Worm (Caenorhabditis elegans) whole organism, late embryonic: ENCODE data around the gene T19B10.2.

Experiments used
- K02D7.2 ChIP-seq: sonication (generic microtip); optimal IDR thresholded peaks from 2 replicates; lab custom pipeline; 2017; ENCODE audit warnings: mild to moderate bottlenecking, missing genetic modification characterization, missing compliant biosample characterization
- K09A11.1 ChIP-seq: sonication (generic microtip); optimal IDR thresholded peaks from 2 replicates; lab custom pipeline; 2017; ENCODE audit warnings: antibody characterized with exemption, mild to moderate bottlenecking, missing genetic modification characterization, missing compliant biosample characterization; ENCODE audit not compliant: insufficient read depth
- Y22D7AL.16 ChIP-seq: sonication (generic microtip); optimal IDR thresholded peaks from 2 replicates; lab custom pipeline; 2016; ENCODE audit warnings: missing genetic modification characterization, missing compliant biosample characterization
- ceh-14 ChIP-seq: sonication (generic microtip); optimal IDR thresholded peaks from 2 replicates; lab custom pipeline; 2016; ENCODE audit warnings: missing genotype, missing genetic modification characterization, missing compliant biosample characterization
- ceh-18 ChIP-seq: sonication (generic microtip); optimal IDR thresholded peaks from 2 replicates; lab custom pipeline; 2016; ENCODE audit warnings: missing genetic modification characterization, missing compliant biosample characterization
- ceh-2 ChIP-seq: sonication (generic microtip); optimal IDR thresholded peaks from 2 replicates; lab custom pipeline; 2016; ENCODE audit warnings: missing genotype, missing genetic modification characterization, missing compliant biosample characterization
- ceh-24 ChIP-seq: sonication (generic microtip); optimal IDR thresholded peaks from 2 replicates; lab custom pipeline; 2016; ENCODE audit warnings: mild to moderate bottlenecking, missing genetic modification characterization, missing compliant biosample characterization
- ceh-31 ChIP-seq: sonication (generic microtip); optimal IDR thresholded peaks from 2 replicates; lab custom pipeline; 2016; ENCODE audit warnings: missing genetic modification characterization, missing compliant biosample characterization
- ceh-45 ChIP-seq: fragments of 200-800 bp; sonication (Bioruptor generic); IDR thresholded peaks from 2 replicates; pipeline ENCODE4 v1.3.6; 2022; ENCODE audit warnings: missing genetic modification reagents, missing genetic modification characterization, missing compliant biosample characterization
- ceh-9 ChIP-seq: sonication (generic microtip); optimal IDR thresholded peaks from 2 replicates; lab custom pipeline; 2016; ENCODE audit warnings: mild to moderate bottlenecking, missing genetic modification characterization, inconsistent platforms, missing compliant biosample characterization
- elt-2 ChIP-seq: sonication (generic microtip); optimal IDR thresholded peaks from 2 replicates; lab custom pipeline; 2016; ENCODE audit warnings: missing genetic modification reagents, missing genetic modification characterization, missing compliant biosample characterization
- eyg-1 ChIP-seq: sonication (generic microtip); optimal IDR thresholded peaks from 2 replicates; lab custom pipeline; 2016; ENCODE audit warnings: missing genotype, missing genetic modification characterization, missing compliant biosample characterization
- fkh-6 ChIP-seq: sonication (generic microtip); optimal IDR thresholded peaks from 2 replicates; lab custom pipeline; 2016; ENCODE audit warnings: missing genetic modification characterization, missing compliant biosample characterization
- gmeb-2 ChIP-seq: sonication (generic microtip); optimal IDR thresholded peaks from 2 replicates; lab custom pipeline; 2016; ENCODE audit warnings: missing genetic modification characterization, inconsistent platforms, missing compliant biosample characterization
- hlh-30 ChIP-seq: sonication (generic microtip); optimal IDR thresholded peaks from 2 replicates; lab custom pipeline; 2017; ENCODE audit warnings: antibody characterized with exemption, missing genetic modification characterization, missing compliant biosample characterization; ENCODE audit not compliant: insufficient read depth
- mec-3 ChIP-seq: sonication (generic microtip); optimal IDR thresholded peaks from 2 replicates; lab custom pipeline; 2016; ENCODE audit warnings: borderline replicate concordance, missing genetic modification characterization, missing compliant biosample characterization
- nfya-1 ChIP-seq: sonication (generic microtip); optimal IDR thresholded peaks from 2 replicates; lab custom pipeline; 2017; ENCODE audit warnings: missing genetic modification characterization, mild to moderate bottlenecking, missing compliant biosample characterization, antibody characterized with exemption, moderate library complexity
- npax-4 ChIP-seq: sonication (generic microtip); optimal IDR thresholded peaks from 2 replicates; lab custom pipeline; 2016; ENCODE audit warnings: missing genetic modification characterization, missing compliant biosample characterization
- pax-1 ChIP-seq: fragments of 150-350 bp; optimal IDR thresholded peaks from 2 replicates; lab custom pipeline; 2014; ENCODE audit warnings: missing biosample characterization, missing genetic modification characterization
- pha-2 ChIP-seq: sonication (generic microtip); optimal IDR thresholded peaks from 2 replicates; lab custom pipeline; 2017; ENCODE audit warnings: mild to moderate bottlenecking, missing genetic modification characterization, missing compliant biosample characterization
- pha-4 ChIP-seq: fragments of 150-350 bp; optimal IDR thresholded peaks from 2 replicates; lab custom pipeline; 2018; ENCODE audit warnings: missing biosample characterization, missing genetic modification reagents, missing genetic modification characterization
- pros-1 ChIP-seq: fragments of 150-350 bp; optimal IDR thresholded peaks from 2 replicates; lab custom pipeline; 2014; ENCODE audit warnings: missing biosample characterization, missing genetic modification reagents, missing genetic modification characterization
- rnt-1 ChIP-seq: sonication (generic microtip); optimal IDR thresholded peaks from 2 replicates; lab custom pipeline; 2016; ENCODE audit warnings: missing genetic modification characterization, missing compliant biosample characterization
- syd-9 ChIP-seq: sonication (generic microtip); optimal IDR thresholded peaks from 2 replicates; lab custom pipeline; 2016; ENCODE audit warnings: mild to moderate bottlenecking, missing genetic modification characterization, moderate library complexity, missing compliant biosample characterization
- tbx-7 ChIP-seq: sonication (generic microtip); optimal IDR thresholded peaks from 2 replicates; lab custom pipeline; 2016; ENCODE audit warnings: missing genotype, missing genetic modification characterization, missing compliant biosample characterization
- ttx-3 ChIP-seq: sonication (generic microtip); optimal IDR thresholded peaks from 2 replicates; lab custom pipeline; 2016; ENCODE audit warnings: missing genetic modification reagents, missing genetic modification characterization, missing compliant biosample characterization
- unc-42 ChIP-seq: sonication (generic microtip); optimal IDR thresholded peaks from 2 replicates; lab custom pipeline; 2016; ENCODE audit warnings: missing genotype, missing genetic modification characterization, missing compliant biosample characterization
- unc-55 ChIP-seq: sonication (generic microtip); optimal IDR thresholded peaks from 2 replicates; lab custom pipeline; 2017; ENCODE audit warnings: missing biosample characterization, missing genetic modification reagents, missing genetic modification characterization
- ztf-16 ChIP-seq: sonication (generic microtip); optimal IDR thresholded peaks from 2 replicates; lab custom pipeline; 2017; ENCODE audit warnings: missing genetic modification characterization, missing compliant biosample characterization

Gene T19B10.2

ce11 chrV:11196109-11196508, 25.0 kb upstream of the T19B10.2 start, which contains the start of gene clc-6:
Gene clc-6, minus strand, starts transcription at chrV:11196209.
- TF ChIP-seq ceh-18 (tag; lab: Kevin White, UChicago) (no peak), npax-4 (tag; lab: Kevin White, UChicago) (no peak), ztf-16 (tag; lab: Kevin White, UChicago) (no peak), fkh-6 (tag; lab: Kevin White, UChicago) (no peak), pha-2 (tag; lab: Kevin White, UChicago) (no peak), eyg-1 (tag; lab: Kevin White, UChicago) (no peak), pax-1 (tag; lab: Kevin White, UChicago) (no peak)

DNA sequence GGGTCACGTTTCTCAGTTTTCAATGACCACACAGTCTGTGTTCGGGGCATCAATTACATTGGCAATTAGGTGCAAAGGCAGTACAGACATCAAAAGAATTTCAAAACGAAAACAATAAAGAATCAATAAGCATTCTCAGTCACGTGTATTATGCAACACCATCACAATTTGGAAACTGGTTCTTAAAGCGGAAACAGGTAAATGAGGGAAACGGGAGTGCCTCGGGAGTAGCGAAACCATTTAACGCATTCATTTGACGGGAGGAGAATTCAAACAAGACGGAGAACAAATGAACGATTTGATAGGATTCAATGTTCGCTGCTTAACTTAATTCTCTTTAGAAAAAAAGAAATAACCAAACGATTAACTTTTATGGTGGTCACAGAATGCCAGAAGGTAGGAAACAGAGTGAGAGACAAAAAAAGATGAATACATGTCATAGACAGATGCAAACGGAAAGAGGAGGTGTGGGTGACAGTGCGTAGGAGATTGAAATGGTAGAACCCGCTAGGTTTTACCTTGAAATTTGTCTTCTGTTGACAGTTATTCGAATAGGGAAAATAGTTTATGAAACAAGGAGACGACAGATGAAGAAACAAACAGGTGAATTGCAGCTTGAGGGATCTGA, 24.4 kb upstream of the T19B10.2 start:
- TF ChIP-seq ceh-31 (tag; lab: Kevin White, UChicago) (peak; percentile 32), pha-4 (tag; lab: Kevin White, UChicago) (no peak), ttx-3 (tag; lab: Kevin White, UChicago) (no peak), pax-1 (tag; lab: Kevin White, UChicago) (no peak)

DNA sequence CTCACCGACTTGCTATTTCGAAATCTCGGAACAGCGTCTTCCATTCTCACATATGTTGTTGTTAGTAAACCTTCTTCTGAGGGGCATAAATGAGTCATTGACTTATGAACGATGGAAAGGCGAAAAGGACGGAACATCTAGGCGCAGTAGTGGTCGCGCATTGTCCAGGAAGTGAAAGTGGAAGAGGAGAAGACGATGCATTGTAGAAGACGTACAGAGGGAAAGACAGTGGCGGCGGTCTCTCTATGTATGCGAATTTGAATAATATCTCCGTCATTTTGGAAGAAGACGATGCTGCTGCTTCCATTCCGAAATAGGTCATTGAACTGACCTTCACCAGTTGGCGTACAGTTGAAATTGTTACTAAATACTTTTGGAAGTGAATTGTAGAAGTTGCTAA, 23.0 kb upstream of the T19B10.2 start:
- TF ChIP-seq ceh-14 (tag; lab: Kevin White, UChicago) (no peak), pha-2 (tag; lab: Kevin White, UChicago) (no peak), pax-1 (tag; lab: Kevin White, UChicago) (no peak), ceh-31 (tag; lab: Kevin White, UChicago) (no peak)

DNA sequence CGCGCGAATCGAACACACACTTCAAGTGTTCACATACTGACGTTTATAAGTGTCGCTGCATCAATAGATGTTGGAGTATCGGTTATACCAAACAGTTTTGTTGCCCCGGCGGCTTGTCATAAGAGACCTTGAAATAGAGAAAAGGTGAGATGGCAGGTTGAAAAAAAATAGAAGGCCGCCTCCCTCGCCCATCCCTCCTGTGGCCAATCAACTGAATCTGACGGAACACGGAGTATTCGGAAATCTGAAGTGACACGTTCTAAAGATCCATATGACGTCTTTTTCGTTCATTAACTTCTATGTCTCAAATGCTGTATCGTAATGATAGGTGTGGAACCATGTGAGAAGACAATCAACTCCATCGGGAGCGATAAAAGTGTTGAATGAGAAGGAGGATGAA, 21.6 kb upstream of the T19B10.2 start:
- TF ChIP-seq ceh-18 (tag; lab: Kevin White, UChicago): no peak
- TF ChIP-seq hlh-30 (tag; lab: Kevin White, UChicago): no peak
- TF ChIP-seq syd-9 (tag; lab: Kevin White, UChicago): no peak
- no peak for TF ChIP-seq gmeb-2
- no peak for TF ChIP-seq K09A11.1 (tag; lab: Kevin White, UChicago)
- no peak for TF ChIP-seq ttx-3 (tag; lab: Kevin White, UChicago)
- TF ChIP-seq ceh-2 (tag; lab: Kevin White, UChicago): no peak
- no peak for TF ChIP-seq K02D7.2 (tag; lab: Kevin White, UChicago)
- TF ChIP-seq, all 69 proteins: peak for 0

ce11 chrV:11200316-11200715, 20.8 kb upstream of the T19B10.2 start, which contains the start of gene K10D6.3:
Gene K10D6.3, plus strand, starts transcription at chrV:11200616.
- no peak for TF ChIP-seq ceh-45 (GFP tag; lab: Robert Waterston, UW)
- no peak for TF ChIP-seq unc-42 (tag; lab: Kevin White, UChicago)
- no peak for TF ChIP-seq ceh-14 (tag; lab: Kevin White, UChicago)
- no peak for TF ChIP-seq K09A11.1 (tag; lab: Kevin White, UChicago)
- no peak for TF ChIP-seq eyg-1 (tag; lab: Kevin White, UChicago)
- no peak for TF ChIP-seq nfya-1 (tag; lab: Kevin White, UChicago)
- TF ChIP-seq ceh-9 (tag; lab: Kevin White, UChicago): no peak
- TF ChIP-seq ceh-24 (tag; lab: Kevin White, UChicago): no peak
- no peak for TF ChIP-seq unc-55 (GFP tag; lab: Kevin White, UChicago)
- no peak for TF ChIP-seq ceh-18 (tag; lab: Kevin White, UChicago)
- no peak for TF ChIP-seq tbx-7 (tag; lab: Kevin White, UChicago)
- no peak for TF ChIP-seq pros-1 (tag; lab: Kevin White, UChicago)
- no peak for TF ChIP-seq elt-2 (tag; lab: Kevin White, UChicago)

DNA sequence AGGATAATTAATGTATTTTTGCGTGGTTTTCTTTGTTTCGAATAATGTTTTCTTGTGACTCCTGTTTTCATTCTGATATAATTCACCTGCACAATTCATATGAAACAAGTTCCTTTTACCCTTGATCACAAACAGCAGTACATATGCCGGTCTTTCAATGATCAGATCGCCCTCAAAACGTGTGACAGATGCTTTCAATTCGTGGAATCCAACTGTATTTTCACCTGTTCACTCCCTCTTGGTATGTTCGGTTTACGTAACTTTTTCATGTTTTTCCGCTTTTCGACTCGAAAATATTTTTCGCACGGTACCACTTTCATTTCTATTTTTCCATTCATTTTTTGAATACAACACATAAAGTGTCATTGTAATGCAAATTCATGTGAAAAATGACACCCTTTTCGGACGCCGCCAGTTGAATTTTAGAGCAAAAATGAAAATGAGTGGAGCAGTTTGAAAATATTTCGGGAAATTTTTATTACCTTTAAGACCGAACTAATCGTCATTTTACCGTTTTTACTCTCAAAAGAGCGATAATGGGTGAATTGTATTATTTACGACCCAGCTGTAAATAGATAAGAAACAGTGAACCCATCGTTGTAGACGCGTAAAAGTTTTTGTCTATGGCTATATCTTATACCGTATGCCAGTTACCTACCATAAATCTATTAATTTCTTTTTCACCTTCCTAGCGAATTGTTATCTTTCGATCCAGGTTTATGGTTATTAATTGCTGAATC, 19.1 kb upstream of the T19B10.2 start, which contains the start of gene K10D6.4:
TSS of gene K10D6.4 (plus strand) at position 100 of the 740 bp plus-strand sequence.
- TF ChIP-seq Y22D7AL.16 (tag; lab: Kevin White, UChicago) (no peak), mec-3 (tag; lab: Kevin White, UChicago) (no peak), elt-2 (tag; lab: Kevin White, UChicago) (peak; percentile 49), syd-9 (tag; lab: Kevin White, UChicago) (no peak), rnt-1 (no peak)
